Worm (Caenorhabditis elegans): ENCODE results near the gene Y66D12A.16.

The Y66D12A.16 gene

DNA sequence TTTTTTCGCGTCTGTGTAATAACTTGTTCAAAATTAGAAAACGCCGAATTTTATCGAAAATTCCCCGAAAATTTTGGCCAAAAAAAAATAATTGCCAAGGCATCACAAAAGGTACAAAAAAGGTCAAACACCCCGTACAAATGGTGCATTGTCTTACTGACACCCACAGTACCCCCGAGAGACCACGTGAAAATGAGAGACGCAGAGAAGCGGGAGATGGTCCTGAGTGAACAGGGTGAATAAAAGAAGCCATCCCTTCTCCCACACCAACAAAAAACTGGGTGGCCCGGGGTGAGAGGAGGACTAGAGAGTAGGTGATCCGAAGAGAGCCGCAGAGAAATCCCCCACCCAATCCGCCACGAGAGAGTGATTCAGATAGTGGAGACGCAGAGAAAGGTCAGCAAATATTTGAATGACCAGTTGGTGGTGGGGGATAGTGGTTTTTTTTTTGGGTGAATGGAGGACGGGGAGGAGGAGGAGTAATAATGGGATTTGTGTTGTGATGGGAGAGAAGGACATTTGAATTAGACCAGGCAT is 42.0 kb upstream of the Y66D12A.16 start (continued):
- TF ChIP-seq hlh-30 (tag; optimal IDR thresholded peaks at IDR 0.05; ENCODE audit: insufficient read depth), result peak; percentile 29

DNA sequence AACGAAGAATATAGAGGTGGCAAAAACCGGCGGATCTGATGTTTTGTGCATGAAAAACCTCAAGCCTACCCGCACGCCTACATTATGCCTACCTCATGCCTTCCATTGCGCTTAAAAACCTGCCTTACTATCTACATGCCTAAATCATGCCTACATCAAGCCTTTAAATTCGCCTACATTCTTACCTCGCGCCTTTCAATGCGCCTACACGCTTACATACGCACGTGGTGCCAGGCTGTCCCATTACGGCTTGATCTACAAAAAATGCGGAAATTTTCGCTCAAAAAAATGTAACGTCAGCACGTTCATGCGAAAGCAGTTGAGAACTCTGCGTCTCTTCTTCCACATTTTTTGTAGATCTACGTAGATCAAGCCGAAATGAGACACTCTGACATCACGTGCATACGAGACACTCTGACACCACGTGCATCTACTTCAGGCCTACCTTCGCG is 39.2 kb upstream of the Y66D12A.16 start, which contains the start of gene fbxa-220:
TSS of gene fbxa-220 (minus strand) at position 51 of the 452 bp plus-strand sequence.
- TF ChIP-seq zip-5 (tag; optimal IDR thresholded peaks at IDR 0.05) (no peak), pat-9 (tag; optimal IDR thresholded peaks at IDR 0.05) (no peak), ahr-1 (tag; optimal IDR thresholded peaks at IDR 0.05) (no peak), tbx-2 (tag; optimal IDR thresholded peaks at IDR 0.05) (no peak), hlh-13 (GFP tag; optimal IDR thresholded peaks at IDR 0.05) (no peak), Y22D7AL.16 (tag; optimal IDR thresholded peaks at IDR 0.05) (no peak), fax-1 (tag; optimal IDR thresholded peaks at IDR 0.05) (no peak), K02D7.2 (tag; optimal IDR thresholded peaks at IDR 0.05) (no peak), fkh-6 (tag; optimal IDR thresholded peaks at IDR 0.05) (no peak), hlh-15 (tag; optimal IDR thresholded peaks at IDR 0.05) (no peak), C38D4.7 (GFP tag; optimal IDR thresholded peaks at IDR 0.05) (no peak), ama-1 (optimal IDR thresholded peaks at IDR 0.05) (no peak), ceh-24 (tag; optimal IDR thresholded peaks at IDR 0.05) (no peak), fkh-10 (GFP tag; optimal IDR thresholded peaks at IDR 0.05) (no peak), ceh-6 (GFP tag; optimal IDR thresholded peaks at IDR 0.05) (no peak), ztf-16 (tag; optimal IDR thresholded peaks at IDR 0.05) (no peak), ceh-45 (GFP tag; IDR thresholded peaks at IDR 0.05) (no peak), pha-4 (tag; optimal IDR thresholded peaks at IDR 0.05) (no peak)

DNA sequence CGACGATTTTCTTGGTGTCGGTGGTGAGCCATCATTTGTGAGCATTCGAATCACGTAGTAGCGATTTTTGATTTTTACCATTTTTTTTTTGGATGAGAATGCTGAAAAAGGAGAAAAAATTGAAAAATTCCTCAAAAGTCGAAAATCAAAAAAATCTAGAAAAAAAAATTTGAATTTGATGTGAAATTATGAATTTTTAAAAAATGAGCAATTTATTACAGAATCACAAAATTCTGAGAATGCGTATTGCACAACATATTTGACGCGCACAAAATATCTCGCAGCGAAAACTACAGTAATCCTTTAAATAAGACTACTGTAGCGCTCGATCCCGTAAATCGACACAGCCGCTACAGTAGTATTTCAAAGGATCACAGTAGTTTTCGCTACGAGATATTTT is 36.1 kb upstream of the Y66D12A.16 start, which contains the start of gene popl-5:
TSS of gene popl-5 (minus strand) at position 101 of the 400 bp plus-strand sequence.
- TF ChIP-seq hlh-15 (tag; optimal IDR thresholded peaks at IDR 0.05) (no peak), C08G9.2 (tag; optimal IDR thresholded peaks at IDR 0.05) (no peak), pha-4 (tag; optimal IDR thresholded peaks at IDR 0.05) (no peak), npax-4 (tag; optimal IDR thresholded peaks at IDR 0.05) (no peak), pha-2 (tag; optimal IDR thresholded peaks at IDR 0.05) (no peak), ceh-30 (tag; optimal IDR thresholded peaks at IDR 0.05) (no peak), sdc-2 (tag; optimal IDR thresholded peaks at IDR 0.05) (no peak), fax-1 (tag; optimal IDR thresholded peaks at IDR 0.05) (no peak), dve-1 (tag; optimal IDR thresholded peaks at IDR 0.05) (no peak), dmd-4 (tag; optimal IDR thresholded peaks at IDR 0.05; ENCODE audit: borderline replicate concordance) (no peak), pat-9 (tag; optimal IDR thresholded peaks at IDR 0.05) (no peak), ets-4 (tag; optimal IDR thresholded peaks at IDR 0.05) (no peak), ceh-22 (tag; optimal IDR thresholded peaks at IDR 0.05) (no peak), ceh-14 (tag; optimal IDR thresholded peaks at IDR 0.05) (no peak), elt-4 (tag; optimal IDR thresholded peaks at IDR 0.05) (no peak)

DNA sequence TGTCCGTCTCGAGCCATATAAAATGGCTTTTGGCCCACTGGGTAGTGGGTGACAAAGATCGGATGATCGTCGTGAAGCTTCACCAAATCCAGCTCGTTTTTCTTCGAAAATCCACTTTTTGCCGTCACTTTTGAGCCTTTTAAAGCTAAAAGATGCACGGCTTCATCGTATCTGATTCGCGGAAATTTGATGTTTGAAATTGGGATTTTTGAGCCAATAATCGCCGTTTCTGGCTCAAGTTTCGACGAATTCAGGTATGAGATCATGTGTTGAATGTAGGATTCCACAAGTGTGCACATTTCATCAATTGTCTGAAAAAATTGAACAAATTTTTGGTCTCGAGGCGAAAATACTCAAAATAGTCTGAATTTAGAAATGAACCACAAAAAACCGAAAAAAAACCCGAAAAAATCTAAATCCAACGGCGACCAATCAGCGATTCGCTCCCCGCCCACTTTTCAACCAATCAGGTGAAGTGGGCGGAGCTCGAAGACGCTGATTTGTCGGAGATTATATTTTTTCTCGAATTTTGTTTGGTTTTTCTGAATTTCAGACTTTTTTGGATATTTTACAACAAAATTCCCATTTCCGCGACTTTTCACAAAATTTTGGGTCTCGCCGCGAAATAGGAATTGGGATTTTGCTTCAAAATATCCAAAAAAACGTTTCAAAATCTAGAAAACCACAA is 34.5 kb upstream of the Y66D12A.16 start:
- TF ChIP-seq K02D7.2 (tag; optimal IDR thresholded peaks at IDR 0.05) (no peak), nfya-1 (tag; optimal IDR thresholded peaks at IDR 0.05) (peak; percentile 64)

DNA sequence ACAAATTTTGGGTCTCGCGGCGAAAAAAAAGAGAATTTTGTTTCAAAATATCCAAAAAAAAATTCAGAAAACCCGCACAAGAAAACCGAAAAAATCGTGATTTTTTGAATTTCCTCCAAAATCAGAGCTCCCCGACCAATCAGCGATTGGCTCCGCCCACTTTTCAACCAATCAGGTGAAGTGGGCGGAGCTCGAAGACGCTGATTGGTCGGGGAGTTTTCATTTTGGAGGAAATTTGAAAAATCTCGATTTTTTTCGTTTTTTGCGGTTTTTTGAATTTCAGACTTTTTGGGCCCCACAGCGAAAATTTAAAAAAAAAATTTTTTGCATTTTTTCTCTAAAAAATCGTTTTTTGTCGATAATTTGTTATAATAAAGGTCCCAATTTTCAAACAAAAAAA is 33.8 kb upstream of the Y66D12A.16 start:
- TF ChIP-seq eyg-1 (tag; optimal IDR thresholded peaks at IDR 0.05), result no peak
- no peak for TF ChIP-seq ceh-24 (tag; optimal IDR thresholded peaks at IDR 0.05)
- no peak for TF ChIP-seq elt-4 (tag; optimal IDR thresholded peaks at IDR 0.05)
- TF ChIP-seq unc-86 (tag; optimal IDR thresholded peaks at IDR 0.05), result no peak
- no peak for TF ChIP-seq ref-2 (tag; optimal IDR thresholded peaks at IDR 0.05)
- TF ChIP-seq ceh-31 (tag; optimal IDR thresholded peaks at IDR 0.05), result no peak
- peak; percentile 66 for TF ChIP-seq nfya-1 (tag; optimal IDR thresholded peaks at IDR 0.05)
- TF ChIP-seq ets-4 (tag; optimal IDR thresholded peaks at IDR 0.05), result no peak
